Worm (Caenorhabditis elegans): Measurements from ENCODE around the gene swp-1.

DNA sequence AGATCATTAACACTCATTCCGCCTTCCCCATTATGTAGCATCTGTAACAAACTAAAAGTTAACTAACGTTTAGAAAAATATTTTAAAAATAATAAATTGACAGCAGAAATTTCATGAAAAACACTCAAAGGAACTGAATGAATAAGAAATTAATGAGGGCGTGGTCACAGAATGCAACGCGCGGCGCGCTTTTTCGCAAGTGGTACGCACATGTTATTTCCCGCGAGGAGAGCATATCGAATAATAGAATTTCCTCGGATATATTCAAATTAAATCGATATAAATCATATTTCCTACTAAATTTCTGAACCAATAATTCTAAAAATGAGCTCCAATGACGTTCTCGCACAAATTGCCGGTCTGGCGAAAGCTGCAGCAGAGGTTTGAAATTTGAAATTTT lies 12.6 kb downstream of the swp-1 start, which contains the start of the genes abi-1 and arle-14:
- TF ChIP-seq rnt-1 (tag; optimal IDR thresholded peaks at IDR 0.05) = no peak
- no peak for TF ChIP-seq fkh-10 (GFP tag; optimal IDR thresholded peaks at IDR 0.05)
- TF ChIP-seq tbx-2 (tag; optimal IDR thresholded peaks at IDR 0.05) = no peak
- no peak for TF ChIP-seq ceh-18 (tag; optimal IDR thresholded peaks at IDR 0.05)
- no peak for TF ChIP-seq F13H6.1 (tag; optimal IDR thresholded peaks at IDR 0.05)
- TF ChIP-seq sox-2 (GFP tag; IDR thresholded peaks at IDR 0.05) = no peak
- TF ChIP-seq unc-86 (tag; optimal IDR thresholded peaks at IDR 0.05) = no peak
- TF ChIP-seq pqm-1 (tag; optimal IDR thresholded peaks at IDR 0.05) = no peak
- no peak for TF ChIP-seq ceh-6 (GFP tag; optimal IDR thresholded peaks at IDR 0.05)
- TF ChIP-seq nhr-11 (tag; optimal IDR thresholded peaks at IDR 0.05) = no peak

Data from whole organism, late embryonic.